Worm (Caenorhabditis elegans) whole organism, early embryonic: ENCODE data around the gene E02H9.3.

Source experiments
- B0310.2 ChIP-seq: sonication (generic microtip); optimal IDR thresholded peaks from 2 replicates; lab custom pipeline; 2016; ENCODE audit warnings: mild to moderate bottlenecking, missing genetic modification characterization, missing compliant biosample characterization
- F13C5.2 ChIP-seq: sonication (generic microtip); optimal IDR thresholded peaks from 2 replicates; lab custom pipeline; 2017; ENCODE audit warnings: mild to moderate bottlenecking, missing genetic modification characterization, inconsistent platforms, missing compliant biosample characterization
- aly-1 ChIP-seq: sonication (generic microtip); optimal IDR thresholded peaks from 2 replicates; lab custom pipeline; 2016; ENCODE audit warnings: missing genetic modification characterization, missing compliant biosample characterization
- ama-1 ChIP-seq: fragments of 150-350 bp; optimal IDR thresholded peaks from 2 replicates; lab custom pipeline; 2014
- ceh-13 ChIP-seq: fragments of 200-800 bp; sonication (Bioruptor generic); optimal IDR thresholded peaks from 2 replicates; lab custom pipeline; 2018; ENCODE audit warnings: mild to moderate bottlenecking, missing genetic modification characterization, missing compliant biosample characterization
- ets-7 ChIP-seq: sonication (generic microtip); optimal IDR thresholded peaks from 2 replicates; lab custom pipeline; 2016; ENCODE audit warnings: missing genotype, missing genetic modification characterization, missing compliant biosample characterization
- flt-1 ChIP-seq: fragments of 200-800 bp; sonication (Bioruptor generic); IDR thresholded peaks from 2 replicates; pipeline ENCODE4 v1.3.6; 2022; ENCODE audit warnings: missing genetic modification characterization, missing compliant biosample characterization
- hmbx-1 ChIP-seq: sonication (generic microtip); optimal IDR thresholded peaks from 2 replicates; lab custom pipeline; 2016; ENCODE audit warnings: mild to moderate bottlenecking, missing genetic modification characterization, missing compliant biosample characterization
- hnd-1 ChIP-seq: sonication (generic microtip); optimal IDR thresholded peaks from 2 replicates; lab custom pipeline; 2016; ENCODE audit warnings: missing genetic modification characterization, missing compliant biosample characterization
- scrt-1 ChIP-seq: fragments of 200-800 bp; sonication (Bioruptor generic); IDR thresholded peaks from 2 replicates; pipeline ENCODE4 v1.3.6; 2022; ENCODE audit warnings: missing genetic modification characterization, missing compliant biosample characterization
- sea-1 ChIP-seq: fragments of 200-800 bp; sonication (Bioruptor generic); conservative IDR thresholded peaks from 2 replicates; pipeline ENCODE4 v1.3.6; 2022; ENCODE audit warnings: missing genetic modification characterization, missing compliant biosample characterization
- tbx-11 ChIP-seq: fragments of 200-800 bp; sonication (Bioruptor generic); IDR thresholded peaks from 2 replicates; pipeline ENCODE4 v1.3.6; 2022; ENCODE audit warnings: missing genetic modification characterization, missing compliant biosample characterization
- tra-4 ChIP-seq: sonication (generic microtip); optimal IDR thresholded peaks from 2 replicates; lab custom pipeline; 2017; ENCODE audit warnings: missing genetic modification characterization, missing compliant biosample characterization

Gene E02H9.3

ce11 chrIII:2508518-2508917 is 49.7 kb downstream of the E02H9.3 start, which contains the start of gene Y54F10AM.6:
Y54F10AM.6 (plus strand) TSS chrIII:2508818.
- no peak for TF ChIP-seq tra-4 (tag; lab: Kevin White, UChicago)
- TF ChIP-seq B0310.2 (tag; lab: Kevin White, UChicago), result no peak
- TF ChIP-seq hnd-1 (tag; lab: Kevin White, UChicago), result no peak
- no peak for TF ChIP-seq tbx-11 (GFP tag; lab: Robert Waterston, UW)
- TF ChIP-seq aly-1 (tag; lab: Kevin White, UChicago), result no peak
- no peak for TF ChIP-seq sea-1 (GFP tag; lab: Robert Waterston, UW)
- no peak for TF ChIP-seq ets-7 (tag; lab: Kevin White, UChicago)
- no peak for TF ChIP-seq hmbx-1 (tag; lab: Kevin White, UChicago)
- no peak for TF ChIP-seq F13C5.2 (tag; lab: Kevin White, UChicago)
- no peak for TF ChIP-seq ceh-13 (GFP tag; lab: Kevin White, UChicago)
- no peak for TF ChIP-seq flt-1 (GFP tag; lab: Robert Waterston, UW)
- TF ChIP-seq scrt-1 (GFP tag; lab: Robert Waterston, UW), result no peak
- TF ChIP-seq ama-1, result no peak
